Fruit fly (Drosophila melanogaster): ENCODE measurements around the gene CG11037.

dm6 chr3L:20988862-20989261, 27.7 kb upstream of the CG11037 start:
- TF ChIP-seq pros (GFP tag; optimal IDR thresholded peaks at IDR 0.05) (no peak), br (optimal IDR thresholded peaks at IDR 0.05) (no peak), Fer2 (tag; optimal IDR thresholded peaks at IDR 0.05) (no peak), Jarid2 (GFP tag; optimal IDR thresholded peaks at IDR 0.05) (no peak), CG8089 (GFP tag; optimal IDR thresholded peaks at IDR 0.05) (no peak), mirr (GFP tag; optimal IDR thresholded peaks at IDR 0.05) (no peak), sc (optimal IDR thresholded peaks at IDR 0.05) (no peak), sc (GFP tag; optimal IDR thresholded peaks at IDR 0.05) (no peak), jigr1 (GFP tag; IDR thresholded peaks at IDR 0.05) (no peak), D (optimal IDR thresholded peaks at IDR 0.05) (no peak), D (GFP tag; optimal IDR thresholded peaks at IDR 0.05) (no peak), vvl (GFP tag; IDR thresholded peaks at IDR 0.05) (no peak), Six4 (GFP tag; optimal IDR thresholded peaks at IDR 0.05) (no peak), CG7786 (GFP tag; optimal IDR thresholded peaks at IDR 0.05) (no peak)
